Worm (Caenorhabditis elegans) whole organism, L4 larva: ENCODE results near the gene bbs-8.
A peak's percentile ranks its signal among the peaks of the same experiment; 100 is the strongest.

ENCODE experiments used
- D1046.2 ChIP-seq: fragments of 200-800 bp; sonication (Bioruptor generic); IDR thresholded peaks from 2 replicates; pipeline ENCODE4 v1.3.6; 2022; ENCODE audit warnings: missing genetic modification characterization, missing compliant biosample characterization
- F10B5.3 ChIP-seq: sonication (generic microtip); optimal IDR thresholded peaks from 2 replicates; lab custom pipeline; 2016; ENCODE audit warnings: mild to moderate bottlenecking, missing genetic modification characterization, missing compliant biosample characterization
- F26F4.8 ChIP-seq: fragments of 200-800 bp; sonication (Bioruptor generic); conservative IDR thresholded peaks from 2 replicates; pipeline ENCODE4 v1.3.6; 2022; ENCODE audit warnings: missing genetic modification characterization, missing compliant biosample characterization
- F44E2.7 ChIP-seq: fragments of 200-800 bp; sonication (Bioruptor generic); IDR thresholded peaks from 2 replicates; pipeline ENCODE4 v2.1.2; 2022; ENCODE audit warnings: missing genetic modification characterization, missing compliant biosample characterization
- F49E8.2 ChIP-seq: sonication (generic microtip); optimal IDR thresholded peaks from 2 replicates; lab custom pipeline; 2016; ENCODE audit warnings: missing compliant biosample characterization, mild to moderate bottlenecking, missing genetic modification characterization, borderline replicate concordance
- R02D3.7 ChIP-seq: fragments of 150-350 bp; sonication (generic microtip); optimal IDR thresholded peaks from 3 replicates; lab custom pipeline; 2014; ENCODE audit warnings: missing biosample characterization, missing genetic modification characterization
- Y75B8A.6 ChIP-seq: fragments of 200-800 bp; sonication (Bioruptor generic); IDR thresholded peaks from 2 replicates; pipeline ENCODE4 v1.3.6; 2022; ENCODE audit warnings: missing genetic modification reagents, missing genetic modification characterization, missing compliant biosample characterization
- ZK546.5 ChIP-seq, 2 experiments: sonication (generic microtip); optimal IDR thresholded peaks; 2 replicates each; lab custom pipeline; 2017; ENCODE audit warnings: missing biosample characterization in 2 of 2, missing genetic modification characterization in 2 of 2
- aha-1 ChIP-seq: fragments of 150-350 bp; peaks from one replicate; lab custom pipeline; 2014; ENCODE audit warnings: missing biosample characterization, missing genetic modification characterization
- ama-1 ChIP-seq: fragments of 150-350 bp; optimal IDR thresholded peaks from 2 replicates; lab custom pipeline; 2014; ENCODE audit warnings: inconsistent platforms, mixed read lengths
- ceh-20 ChIP-seq: fragments of 200-800 bp; sonication (Bioruptor generic); IDR thresholded peaks from 2 replicates; pipeline ENCODE4 v1.3.6; 2022; ENCODE audit warnings: missing genetic modification reagents, missing genetic modification characterization, missing compliant biosample characterization
- ceh-82 ChIP-seq: sonication (generic microtip); optimal IDR thresholded peaks from 2 replicates; lab custom pipeline; 2017; ENCODE audit warnings: missing biosample characterization, missing genetic modification characterization
- ctbp-1 ChIP-seq: fragments of 200-800 bp; sonication (Bioruptor generic); IDR thresholded peaks from 2 replicates; pipeline ENCODE4 v1.3.6; 2022; ENCODE audit warnings: missing genetic modification reagents, missing genetic modification characterization, missing compliant biosample characterization
- daf-16 ChIP-seq, 3 experiments: sonication (generic microtip); optimal IDR thresholded peaks; 2 replicates each; lab custom pipeline; 2016 to 2017; ENCODE audit warnings: missing genetic modification characterization in 3 of 3, missing genetic modification reagents in 3 of 3, mild to moderate bottlenecking in 2 of 3, missing compliant biosample characterization in 2 of 3, missing biosample characterization in 1 of 3, moderate library complexity in 1 of 3
- dmd-9 ChIP-seq: fragments of 200-800 bp; sonication (Bioruptor generic); IDR thresholded peaks from 2 replicates; pipeline ENCODE4 v1.3.6; 2022; ENCODE audit warnings: missing genetic modification reagents, missing genetic modification characterization, missing compliant biosample characterization
- dpl-1 ChIP-seq: fragments of 150-350 bp; optimal IDR thresholded peaks from 2 replicates; lab custom pipeline; 2014; ENCODE audit warnings: missing biosample characterization, missing genetic modification reagents, missing genetic modification characterization
- duxl-1 ChIP-seq: sonication (generic microtip); optimal IDR thresholded peaks from 2 replicates; lab custom pipeline; 2016; ENCODE audit warnings: mild to moderate bottlenecking, missing genetic modification characterization, moderate library complexity, missing compliant biosample characterization; ENCODE audit not compliant: poor library complexity
- dve-1 ChIP-seq: sonication (generic microtip); optimal IDR thresholded peaks from 2 replicates; lab custom pipeline; 2017; ENCODE audit warnings: antibody characterized with exemption, mild to moderate bottlenecking, missing genetic modification characterization, missing compliant biosample characterization; ENCODE audit not compliant: insufficient read depth
- egl-27 ChIP-seq: sonication (generic microtip); optimal IDR thresholded peaks from 3 replicates; lab custom pipeline; 2017; ENCODE audit warnings: missing biosample characterization, missing genetic modification reagents, missing genetic modification characterization
- egl-43 ChIP-seq: fragments of 200-800 bp; sonication (Bioruptor generic); IDR thresholded peaks from 2 replicates; pipeline ENCODE4 v1.3.6; 2022; ENCODE audit warnings: missing genetic modification reagents, missing genetic modification characterization, missing compliant biosample characterization
- fkh-10 ChIP-seq: fragments of 150-350 bp; optimal IDR thresholded peaks from 2 replicates; lab custom pipeline; 2014; ENCODE audit warnings: missing biosample characterization, missing genetic modification reagents, missing genetic modification characterization
- gei-8 ChIP-seq: fragments of 200-800 bp; sonication (Bioruptor generic); optimal IDR thresholded peaks from 2 replicates; lab custom pipeline; 2018; ENCODE audit warnings: mild to moderate bottlenecking, missing genetic modification characterization, missing compliant biosample characterization
- hif-1 ChIP-seq, 2 experiments: sonication (generic microtip); optimal IDR thresholded peaks; 2 replicates each; lab custom pipeline; 2016 to 2017; ENCODE audit warnings: missing compliant biosample characterization in 2 of 2, missing genetic modification characterization in 2 of 2, missing genetic modification reagents in 2 of 2, missing genotype in 2 of 2, mild to moderate bottlenecking in 1 of 2
- hlh-11 ChIP-seq: fragments of 200-800 bp; sonication (Bioruptor generic); optimal IDR thresholded peaks from 2 replicates; lab custom pipeline; 2018; ENCODE audit warnings: mild to moderate bottlenecking, missing genetic modification characterization, missing compliant biosample characterization
- lim-7 ChIP-seq: fragments of 200-800 bp; sonication (Bioruptor generic); IDR thresholded peaks from 2 replicates; pipeline ENCODE4 v1.3.6; 2022; ENCODE audit warnings: missing genetic modification characterization, missing compliant biosample characterization
- lsy-2 ChIP-seq, 2 experiments: fragments of 150-350 bp in 1 of 2; sonication (generic microtip) in 1 of 2; optimal IDR thresholded peaks; 2 replicates each; lab custom pipeline; 2014 to 2017; ENCODE audit warnings: missing biosample characterization in 2 of 2, missing genetic modification characterization in 2 of 2
- nhr-10 ChIP-seq: fragments of 150-350 bp; optimal IDR thresholded peaks from 2 replicates; lab custom pipeline; 2014; ENCODE audit warnings: missing biosample characterization, missing genetic modification characterization
- nhr-11 ChIP-seq: fragments of 150-350 bp; optimal IDR thresholded peaks from 2 replicates; lab custom pipeline; 2014; ENCODE audit warnings: missing biosample characterization, missing genetic modification characterization
- nhr-111 ChIP-seq: fragments of 200-800 bp; sonication (Bioruptor generic); optimal IDR thresholded peaks from 2 replicates; lab custom pipeline; 2018; ENCODE audit warnings: mild to moderate bottlenecking, missing genetic modification characterization, missing compliant biosample characterization
- nhr-25 ChIP-seq: sonication (generic microtip); optimal IDR thresholded peaks from 2 replicates; lab custom pipeline; 2017; ENCODE audit warnings: missing genetic modification characterization, mild to moderate bottlenecking, missing compliant biosample characterization, antibody characterized with exemption, moderate library complexity, borderline replicate concordance; ENCODE audit not compliant: insufficient read depth
- nhr-28 ChIP-seq: fragments of 150-350 bp; optimal IDR thresholded peaks from 2 replicates; lab custom pipeline; 2014; ENCODE audit warnings: missing biosample characterization, missing genetic modification characterization
- nhr-48 ChIP-seq: sonication (generic microtip); optimal IDR thresholded peaks from 2 replicates; lab custom pipeline; 2016; ENCODE audit warnings: mild to moderate bottlenecking, missing genetic modification characterization, missing compliant biosample characterization
- pha-4 ChIP-seq, 2 experiments: fragments of 150-350 bp in 1 of 2; fragments of 200-800 bp in 1 of 2; sonication (Bioruptor generic) in 1 of 2; IDR thresholded peaks in 1 of 2; optimal IDR thresholded peaks in 1 of 2; 2 replicates each; pipeline versions ENCODE4 v1.3.6 to Lab custom; 2014 to 2022; ENCODE audit warnings: missing genetic modification characterization in 2 of 2, missing genetic modification reagents in 2 of 2, missing biosample characterization in 1 of 2, missing compliant biosample characterization in 1 of 2
- pqm-1 ChIP-seq: sonication (generic microtip); optimal IDR thresholded peaks from 2 replicates; lab custom pipeline; 2017; ENCODE audit warnings: missing biosample characterization, missing genetic modification characterization
- sdz-12 ChIP-seq: fragments of 200-800 bp; sonication (Bioruptor generic); optimal IDR thresholded peaks from 2 replicates; lab custom pipeline; 2018; ENCODE audit warnings: mild to moderate bottlenecking, missing genetic modification characterization, missing compliant biosample characterization
- snpc-4 ChIP-seq: fragments of 150-350 bp; optimal IDR thresholded peaks from 2 replicates; lab custom pipeline; 2014; ENCODE audit warnings: missing biosample characterization, missing genetic modification characterization
- spr-1 ChIP-seq: sonication (generic microtip); optimal IDR thresholded peaks from 2 replicates; lab custom pipeline; 2016; ENCODE audit warnings: mild to moderate bottlenecking, missing genetic modification characterization, missing compliant biosample characterization
- unc-130 ChIP-seq: sonication (generic microtip); optimal IDR thresholded peaks from 2 replicates; lab custom pipeline; 2016; ENCODE audit warnings: missing genetic modification reagents, missing genetic modification characterization, missing compliant biosample characterization
- unc-62 ChIP-seq, 3 experiments: fragments of 150-350 bp in 1 of 3; sonication (generic microtip); optimal IDR thresholded peaks in 2 of 3; peaks in 1 of 3; 1 replicate in 1 of 3; 2 replicates in 2 of 3; lab custom pipeline; 2014 to 2017; ENCODE audit warnings: missing biosample characterization in 3 of 3, missing genetic modification characterization in 3 of 3, missing genetic modification reagents in 3 of 3, missing genotype in 1 of 3
- zag-1 ChIP-seq: fragments of 150-350 bp; optimal IDR thresholded peaks from 2 replicates; lab custom pipeline; 2014; ENCODE audit warnings: missing biosample characterization, missing genetic modification characterization
- zfp-2 ChIP-seq: sonication (generic microtip); optimal IDR thresholded peaks from 2 replicates; lab custom pipeline; 2016; ENCODE audit warnings: mild to moderate bottlenecking, missing genetic modification characterization, missing compliant biosample characterization

The bbs-8 gene

ce11 chrV:6767576-6767975 is 2.7 kb upstream of the bbs-8 start:
- TF ChIP-seq nhr-111 (GFP tag; lab: Kevin White, UChicago) = no peak

- TF ChIP-seq egl-43 (GFP tag; lab: Robert Waterston, UW) = no peak
- no peak for TF ChIP-seq zfp-2
These were observed 2.5 kb downstream of the bbs-8 start, which contains the start of gene T25F10.4 for ce11 chrV:6762361-6762760. Gene T25F10.4 (minus strand): TSS chrV:6762461.

DNA sequence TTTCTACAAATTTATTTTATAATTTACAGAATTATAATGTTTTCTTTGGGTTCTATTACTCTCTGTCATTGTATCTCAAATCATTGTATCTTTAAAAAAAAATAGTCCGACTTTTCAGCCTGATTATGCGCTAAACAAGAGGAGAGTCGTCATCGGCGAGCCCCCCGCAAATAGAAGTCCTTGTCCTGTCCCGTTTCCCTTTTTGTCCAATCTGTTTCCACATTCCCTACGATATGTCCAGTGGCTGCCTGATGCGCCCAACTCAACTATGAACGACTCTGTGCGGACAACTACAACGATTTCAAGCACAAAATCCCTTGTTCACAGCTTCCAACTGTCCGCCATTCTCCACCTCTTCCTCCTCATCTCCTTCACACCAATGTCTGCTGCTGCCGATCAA is 6.9 kb downstream of the bbs-8 start, which contains the start of gene dbl-1:
Gene dbl-1, plus strand, starts transcription at position 119 of the 400 bp plus-strand sequence.
- TF ChIP-seq daf-16 (GFP tag; optimal IDR thresholded peaks at IDR 0.05; lab: Kevin White, UChicago) (no peak), daf-16 (tag; optimal IDR thresholded peaks at IDR 0.05; lab: Kevin White, UChicago) (no peak), nhr-28 (tag; lab: Kevin White, UChicago) (no peak), F10B5.3 (no peak), dve-1 (tag; lab: Kevin White, UChicago) (no peak), aha-1 (peak; percentile 91)

- TF ChIP-seq ceh-20 (GFP tag; lab: Robert Waterston, UW) = 0 out of 2 replicates have a peak, but pooled peaks have one; percentile 27
- TF ChIP-seq unc-62 (GFP tag; optimal IDR thresholded peaks at IDR 0.05 in 1 of 2; lab: Kevin White, UChicago) = peak in 1 of 2 experiments; percentile 81
- TF ChIP-seq unc-62 (tag; optimal IDR thresholded peaks at IDR 0.05; lab: Kevin White, UChicago) = no peak
- TF ChIP-seq zfp-2 = no peak
- TF ChIP-seq pqm-1 (tag; lab: Kevin White, UChicago) = no peak
These were observed 11.6 kb downstream of the bbs-8 start for ce11 chrV:6753257-6753656.

ce11 chrV:6751493-6752100 is 13.3 kb downstream of the bbs-8 start:
- TF ChIP-seq aha-1 (peak; percentile 65), dpl-1 (GFP tag; lab: Kevin White, UChicago) (no peak), duxl-1 (tag; lab: Kevin White, UChicago) (no peak), lsy-2 (tag; optimal IDR thresholded peaks at IDR 0.05; lab: Kevin White, UChicago) (peak in 1 of 2 experiments; percentile 6), Y75B8A.6 (GFP tag; lab: Robert Waterston, UW) (no peak), fkh-10 (GFP tag; lab: Kevin White, UChicago) (no peak), pha-4 (GFP tag; IDR thresholded peaks at IDR 0.05; lab: Robert Waterston, UW) (no peak), pha-4 (tag; optimal IDR thresholded peaks at IDR 0.05; lab: Kevin White, UChicago) (no peak), nhr-48 (tag; lab: Kevin White, UChicago) (no peak), sdz-12 (GFP tag; lab: Kevin White, UChicago) (no peak), spr-1 (no peak), nhr-11 (tag; lab: Kevin White, UChicago) (peak; percentile 25), ctbp-1 (GFP tag; lab: Robert Waterston, UW) (no peak), egl-27 (no peak), ceh-82 (tag; lab: Kevin White, UChicago) (no peak), hif-1 (tag; optimal IDR thresholded peaks at IDR 0.05; lab: Kevin White, UChicago) (no peak), D1046.2 (GFP tag; lab: Robert Waterston, UW) (no peak), snpc-4 (tag; lab: Kevin White, UChicago) (no peak), R02D3.7 (no peak), zfp-2 (no peak), daf-16 (GFP tag; optimal IDR thresholded peaks at IDR 0.05; lab: Kevin White, UChicago) (peak in 1 of 2 experiments; percentile 69), daf-16 (tag; optimal IDR thresholded peaks at IDR 0.05; lab: Kevin White, UChicago) (no peak), F49E8.2 (no peak), nhr-25 (tag; lab: Kevin White, UChicago) (no peak), ZK546.5 (tag; optimal IDR thresholded peaks at IDR 0.05; lab: Kevin White, UChicago) (no peak), hlh-11 (tag; lab: Kevin White, UChicago) (peak; percentile 44), dmd-9 (GFP tag; lab: Robert Waterston, UW) (no peak), gei-8 (GFP tag; lab: Kevin White, UChicago) (no peak), unc-130 (GFP tag; lab: Kevin White, UChicago) (no peak), F44E2.7 (GFP tag; lab: Robert Waterston, UW) (no peak), ama-1 (no peak), lim-7 (GFP tag; lab: Robert Waterston, UW) (no peak), F26F4.8 (GFP tag; lab: Robert Waterston, UW) (no peak), nhr-10 (tag; lab: Kevin White, UChicago) (no peak), zag-1 (tag; lab: Kevin White, UChicago) (no peak)
